Fruit fly (Drosophila melanogaster) whole organism, embryonic: ENCODE measurements around the gene Indy.
A peak's percentile ranks its signal among the peaks of the same experiment; 100 is the strongest.

Experiments
- Blimp-1 ChIP-seq: fragments of 200-800 bp; sonication (Bioruptor generic); optimal IDR thresholded peaks from 3 replicates; lab custom pipeline; 2018; ENCODE audit warnings: missing biosample characterization, missing genetic modification characterization, mild to moderate bottlenecking, moderate library complexity, missing genetic modification reagents
- CG10321 ChIP-seq: fragments of 200-800 bp; sonication (Bioruptor generic); IDR thresholded peaks from 2 replicates; pipeline ENCODE4 v1.3.6; 2022; ENCODE audit warnings: missing biosample characterization, missing genetic modification characterization
- CG10543 ChIP-seq: fragments of 200-800 bp; sonication (Bioruptor generic); optimal IDR thresholded peaks from 3 replicates; lab custom pipeline; 2017; ENCODE audit warnings: missing biosample characterization, mild to moderate bottlenecking, missing genetic modification characterization, moderate library complexity
- CG11398 ChIP-seq: fragments of 200-800 bp; sonication (Bioruptor generic); optimal IDR thresholded peaks from 2 replicates; lab custom pipeline; 2016; ENCODE audit warnings: missing biosample characterization, missing genetic modification characterization
- CG11504 ChIP-seq: fragments of 200-800 bp; sonication (Bioruptor generic); optimal IDR thresholded peaks from 3 replicates; lab custom pipeline; 2019; ENCODE audit warnings: missing biosample characterization, mild to moderate bottlenecking, missing genetic modification characterization, moderate library complexity
- CG12155 ChIP-seq: fragments of 200-800 bp; sonication (Bioruptor generic); optimal IDR thresholded peaks from 3 replicates; lab custom pipeline; 2016; ENCODE audit warnings: missing biosample characterization, missing genetic modification characterization
- CG12769 ChIP-seq: fragments of 200-800 bp; sonication (Bioruptor generic); optimal IDR thresholded peaks from 2 replicates; lab custom pipeline; 2019; ENCODE audit warnings: missing biosample characterization, mild to moderate bottlenecking, missing genetic modification characterization, moderate library complexity
- CG13775 ChIP-seq: fragments of 200-800 bp; sonication (Bioruptor generic); optimal IDR thresholded peaks from 3 replicates; lab custom pipeline; 2017; ENCODE audit warnings: missing biosample characterization, mild to moderate bottlenecking, missing genetic modification characterization
- CG14014 ChIP-seq: fragments of 200-800 bp; sonication (Bioruptor generic); IDR thresholded peaks from 2 replicates; pipeline ENCODE4 v1.3.6; 2022; ENCODE audit warnings: missing biosample characterization, missing genetic modification characterization
- CG30431 ChIP-seq: fragments of 200-800 bp; sonication (Bioruptor generic); optimal IDR thresholded peaks from 2 replicates; lab custom pipeline; 2017; ENCODE audit warnings: missing biosample characterization, missing genetic modification characterization
- CG31224 ChIP-seq: fragments of 200-800 bp; sonication (Bioruptor generic); IDR thresholded peaks from 2 replicates; pipeline ENCODE4 v1.3.6; 2022; ENCODE audit warnings: missing biosample characterization, missing genetic modification characterization
- CG31441 ChIP-seq: fragments of 200-800 bp; sonication (Bioruptor generic); IDR thresholded peaks from 2 replicates; pipeline ENCODE4 v1.3.6; 2022; ENCODE audit warnings: missing biosample characterization, missing genetic modification characterization
- CG3163 ChIP-seq: fragments of 200-800 bp; sonication (Bioruptor generic); optimal IDR thresholded peaks from 3 replicates; lab custom pipeline; 2016; ENCODE audit warnings: missing biosample characterization, missing genetic modification characterization
- CG4730 ChIP-seq: fragments of 200-800 bp; sonication (Bioruptor generic); IDR thresholded peaks from 2 replicates; pipeline ENCODE4 v1.3.6; 2022; ENCODE audit warnings: missing biosample characterization, missing genetic modification characterization
- CG6689 ChIP-seq: fragments of 200-800 bp; sonication (Bioruptor generic); IDR thresholded peaks from 2 replicates; pipeline ENCODE4 v1.3.6; 2022; ENCODE audit warnings: missing biosample characterization, missing genetic modification characterization
- CG6854 ChIP-seq: fragments of 200-800 bp; sonication (Bioruptor generic); optimal IDR thresholded peaks from 3 replicates; lab custom pipeline; 2017; ENCODE audit warnings: missing biosample characterization, mild to moderate bottlenecking, missing genetic modification characterization
- CG7357 ChIP-seq: fragments of 200-800 bp; sonication (Bioruptor generic); IDR thresholded peaks from 3 replicates; pipeline ENCODE4 v1.3.6; 2022; ENCODE audit warnings: missing biosample characterization, missing genetic modification characterization
- CG7556 ChIP-seq: fragments of 200-800 bp; sonication (Bioruptor generic); optimal IDR thresholded peaks from 2 replicates; lab custom pipeline; 2017; ENCODE audit warnings: missing biosample characterization, mild to moderate bottlenecking, missing genetic modification characterization
- CG7839 ChIP-seq: fragments of 200-800 bp; sonication (Bioruptor generic); optimal IDR thresholded peaks from 3 replicates; lab custom pipeline; 2018; ENCODE audit warnings: missing biosample characterization, mild to moderate bottlenecking, missing genetic modification characterization, moderate library complexity
- CG8089 ChIP-seq: fragments of 200-800 bp; sonication (Bioruptor generic); optimal IDR thresholded peaks from 3 replicates; lab custom pipeline; 2016; ENCODE audit warnings: missing biosample characterization, missing genetic modification characterization
- CG8924 ChIP-seq: fragments of 200-800 bp; optimal IDR thresholded peaks from 3 replicates; lab custom pipeline; 2019; ENCODE audit warnings: missing biosample characterization, mild to moderate bottlenecking, missing genetic modification characterization, moderate library complexity
- CG9817 ChIP-seq: fragments of 200-800 bp; sonication (Bioruptor generic); optimal IDR thresholded peaks from 2 replicates; lab custom pipeline; 2018; ENCODE audit warnings: missing biosample characterization, mild to moderate bottlenecking, missing genetic modification characterization, moderate library complexity
- D19A ChIP-seq: fragments of 200-800 bp; optimal IDR thresholded peaks from 3 replicates; lab custom pipeline; 2019; ENCODE audit warnings: missing biosample characterization, mild to moderate bottlenecking, missing genetic modification characterization, moderate library complexity
- ERR ChIP-seq: fragments of 200-800 bp; sonication (Bioruptor generic); optimal IDR thresholded peaks from 2 replicates; lab custom pipeline; 2016; ENCODE audit warnings: missing biosample characterization, missing genetic modification characterization
- Fer3 ChIP-seq: fragments of 200-800 bp; sonication (Bioruptor generic); optimal IDR thresholded peaks from 2 replicates; lab custom pipeline; 2018; ENCODE audit warnings: missing biosample characterization, mild to moderate bottlenecking, missing genetic modification characterization, moderate library complexity
- Hmr ChIP-seq: fragments of 200-800 bp; sonication (Bioruptor generic); optimal IDR thresholded peaks from 3 replicates; lab custom pipeline; 2017; ENCODE audit warnings: mild to moderate bottlenecking, missing biosample characterization, missing genetic modification reagents, missing genetic modification characterization
- Hr51 ChIP-seq, 2 experiments: fragments of 200-800 bp; sonication (Bioruptor generic); optimal IDR thresholded peaks; 2 replicates in 1 of 2; 3 replicates in 1 of 2; lab custom pipeline; 2016 to 2018; ENCODE audit warnings: missing biosample characterization in 2 of 2, missing genetic modification characterization in 2 of 2, mild to moderate bottlenecking in 1 of 2, moderate library complexity in 1 of 2
- Mes4 ChIP-seq: fragments of 200-800 bp; sonication (Bioruptor generic); optimal IDR thresholded peaks from 2 replicates; lab custom pipeline; 2016; ENCODE audit warnings: missing biosample characterization, missing genetic modification characterization
- Nf-YB ChIP-seq: fragments of 200-800 bp; sonication (Bioruptor generic); optimal IDR thresholded peaks from 3 replicates; lab custom pipeline; 2019; ENCODE audit warnings: missing biosample characterization, mild to moderate bottlenecking, missing genetic modification characterization, moderate library complexity
- Oaz ChIP-seq: fragments of 200-800 bp; sonication (Bioruptor generic); IDR thresholded peaks from 2 replicates; pipeline ENCODE4 v1.3.6; 2022; ENCODE audit warnings: missing biosample characterization, missing genetic modification characterization
- Sin3A ChIP-seq: fragments of >200 bp; optimal IDR thresholded peaks from 2 replicates; lab custom pipeline; 2018
- Trl ChIP-seq, 3 experiments: fragments of >200 bp in 2 of 3; fragments of 200-800 bp in 1 of 3; sonication (Bioruptor generic) in 1 of 3; optimal IDR thresholded peaks; 2 replicates in 1 of 3; 3 replicates in 2 of 3; lab custom pipeline; 2016 to 2017; ENCODE audit warnings: missing biosample characterization in 1 of 3, missing genetic modification characterization in 1 of 3
- bsh ChIP-seq, 2 experiments: fragments of 200-800 bp; sonication (Bioruptor generic); optimal IDR thresholded peaks; 2 replicates each; lab custom pipeline; 2017 to 2018; ENCODE audit warnings: mild to moderate bottlenecking in 2 of 2, missing biosample characterization in 2 of 2, missing genetic modification characterization in 2 of 2, moderate library complexity in 1 of 2
- chinmo ChIP-seq: fragments of 200-800 bp; sonication (Bioruptor generic); IDR thresholded peaks from 4 replicates; pipeline ENCODE4 v1.3.6; 2022; ENCODE audit warnings: missing biosample characterization, missing genetic modification characterization; ENCODE audit not compliant: partially characterized antibody
- chn ChIP-seq: fragments of 200-800 bp; sonication (Bioruptor generic); optimal IDR thresholded peaks from 2 replicates; lab custom pipeline; 2016; ENCODE audit warnings: missing biosample characterization, missing genetic modification characterization
- ci ChIP-seq: fragments of 200-800 bp; sonication (Bioruptor generic); IDR thresholded peaks from 3 replicates; pipeline ENCODE4 v1.3.6; 2022; ENCODE audit warnings: missing biosample characterization, missing genetic modification characterization
- corto ChIP-seq: fragments of 200-800 bp; sonication (Bioruptor generic); optimal IDR thresholded peaks from 2 replicates; lab custom pipeline; 2016; ENCODE audit warnings: missing biosample characterization, mild to moderate bottlenecking, missing genetic modification characterization, moderate library complexity
- dysf ChIP-seq: fragments of 200-800 bp; sonication (Bioruptor generic); IDR thresholded peaks from 3 replicates; pipeline ENCODE4 v1.3.6; 2022; ENCODE audit warnings: missing biosample characterization, missing genetic modification characterization
- grau ChIP-seq: fragments of 200-800 bp; optimal IDR thresholded peaks from 3 replicates; lab custom pipeline; 2019; ENCODE audit warnings: missing biosample characterization, mild to moderate bottlenecking, missing genetic modification characterization, moderate library complexity
- sd ChIP-seq: fragments of 200-800 bp; sonication (Bioruptor generic); optimal IDR thresholded peaks from 3 replicates; lab custom pipeline; 2018; ENCODE audit warnings: missing biosample characterization, mild to moderate bottlenecking, missing genetic modification characterization, moderate library complexity
- tll ChIP-seq, 2 experiments: fragments of 200-800 bp in 1 of 2; fragments of >200 bp in 1 of 2; sonication (Bioruptor generic) in 1 of 2; optimal IDR thresholded peaks; 2 replicates each; lab custom pipeline; 2017 to 2019; ENCODE audit warnings: missing biosample characterization in 2 of 2, missing genetic modification characterization in 2 of 2, mild to moderate bottlenecking in 1 of 2, moderate library complexity in 1 of 2
- zfh1 ChIP-seq: fragments of 200-800 bp; sonication (Bioruptor generic); IDR thresholded peaks from 3 replicates; pipeline ENCODE4 v1.3.6; 2022; ENCODE audit warnings: missing biosample characterization, missing genetic modification characterization

The Indy gene

dm6 chr3L:18791232-18792008 lies 54.6 kb downstream of the Indy start (continued):
- TF ChIP-seq tll (GFP tag; optimal IDR thresholded peaks at IDR 0.05; lab: Kevin White, UChicago) = no peak
- TF ChIP-seq chinmo (GFP tag; lab: Robert Waterston, UW) = peak; percentile 99
- peak in 1 of 2 experiments; percentile 64 for TF ChIP-seq Hr51 (GFP tag; optimal IDR thresholded peaks at IDR 0.05; lab: Kevin White, UChicago)
- peak; percentile 12 for TF ChIP-seq CG10543
- peak; percentile 64 for TF ChIP-seq CG11504
- no peak for TF ChIP-seq CG30431 (GFP tag; lab: Kevin White, UChicago)
- no peak for TF ChIP-seq Trl (optimal IDR thresholded peaks at IDR 0.05; lab: Kevin White, UChicago)
- peak; percentile 6 for TF ChIP-seq Trl (GFP tag; optimal IDR thresholded peaks at IDR 0.05; lab: Kevin White, UChicago)
- peak; percentile 31 for TF ChIP-seq D19A (tag; lab: Kevin White, UChicago)
- TF ChIP-seq CG11398 (GFP tag; lab: Kevin White, UChicago) = peak; percentile 57
- TF ChIP-seq grau (tag; lab: Kevin White, UChicago) = peak; percentile 40
- TF ChIP-seq Hmr (GFP tag; lab: Kevin White, UChicago) = peak; percentile 33
- TF ChIP-seq bsh (GFP tag; optimal IDR thresholded peaks at IDR 0.05; lab: Kevin White, UChicago) = peak in 1 of 2 experiments; percentile 8
- TF ChIP-seq CG3163 (GFP tag; lab: Kevin White, UChicago) = peak; percentile 7
- TF ChIP-seq CG7357 (GFP tag; lab: Robert Waterston, UW) = 0 out of 3 replicates have a peak, but pooled peaks have one; percentile 25
- no peak for TF ChIP-seq CG8089 (GFP tag; lab: Kevin White, UChicago)
- peak; percentile 9 for TF ChIP-seq CG9817
- peak; percentile 9 for TF ChIP-seq CG8924
- no peak for TF ChIP-seq CG13775 (GFP tag; lab: Kevin White, UChicago)
- TF ChIP-seq Mes4 (GFP tag; lab: Kevin White, UChicago) = no peak
- peak; percentile 82 for TF ChIP-seq sd (tag; lab: Kevin White, UChicago)
- TF ChIP-seq ERR (GFP tag; lab: Kevin White, UChicago) = peak; percentile 36
- no peak for TF ChIP-seq Sin3A (lab: Kevin White, UChicago)
- peak; percentile 13 for TF ChIP-seq chn (GFP tag; lab: Kevin White, UChicago)
- TF ChIP-seq CG7556 (GFP tag; lab: Kevin White, UChicago) = peak; percentile 52
- peak; percentile 59; the same call in 1 of the 3 replicates for TF ChIP-seq ci (GFP tag; lab: Robert Waterston, UW)
- 0 out of 2 replicates have a peak, but pooled peaks have one; percentile 14 for TF ChIP-seq CG10321 (GFP tag; lab: Robert Waterston, UW)
- TF ChIP-seq CG7839 (tag; lab: Kevin White, UChicago) = peak; percentile 54
- 0 out of 2 replicates have a peak, but pooled peaks have one; percentile 30 for TF ChIP-seq Oaz (GFP tag; lab: Robert Waterston, UW)
- TF ChIP-seq zfh1 (GFP tag; lab: Robert Waterston, UW) = 0 out of 3 replicates have a peak, but pooled peaks have one; percentile 25
- no peak for TF ChIP-seq Blimp-1 (GFP tag; lab: Kevin White, UChicago)
- TF ChIP-seq CG4730 (GFP tag; lab: Robert Waterston, UW) = peak; percentile 18; the same call in 1 of the 2 replicates
- no peak for TF ChIP-seq CG6854
- peak; percentile 13 for TF ChIP-seq Nf-YB (GFP tag; lab: Kevin White, UChicago)
- TF ChIP-seq CG12155 (GFP tag; lab: Kevin White, UChicago) = peak; percentile 6
- peak; percentile 63 for TF ChIP-seq dysf
- TF ChIP-seq CG6689 = no peak
- peak; percentile 54; the same call in 1 of the 2 replicates for TF ChIP-seq CG14014 (GFP tag; lab: Robert Waterston, UW)
- TF ChIP-seq CG31441 (GFP tag; lab: Robert Waterston, UW) = peak; percentile 51; the same call in 1 of the 2 replicates
- peak; percentile 51 for TF ChIP-seq CG12769
- TF ChIP-seq CG31224 (GFP tag; lab: Robert Waterston, UW) = peak; percentile 6; the same call in 1 of the 2 replicates
- TF ChIP-seq Fer3 (tag; lab: Kevin White, UChicago) = no peak
- TF ChIP-seq corto (GFP tag; lab: Kevin White, UChicago) = no peak
